Fruit fly (Drosophila melanogaster) whole organism, pupa: Measurements from ENCODE around the gene CG7551.

Source experiments
- CG12605 ChIP-seq: fragments of 200-800 bp; sonication (Bioruptor generic); IDR thresholded peaks from 2 replicates; pipeline ENCODE4 v1.3.6; 2022; ENCODE audit warnings: missing biosample characterization, missing genetic modification characterization
- CG15710 ChIP-seq: fragments of 200-800 bp; sonication (Bioruptor generic); optimal IDR thresholded peaks from 2 replicates; lab custom pipeline; 2018; ENCODE audit warnings: missing biosample characterization, mild to moderate bottlenecking, missing genetic modification characterization, moderate library complexity
- CG32121 ChIP-seq: fragments of 200-800 bp; sonication (Bioruptor generic); IDR thresholded peaks from 2 replicates; pipeline ENCODE4 v1.3.6; 2022; ENCODE audit warnings: missing biosample characterization, missing genetic modification characterization
- CG34367 ChIP-seq: fragments of 200-800 bp; sonication (Bioruptor generic); optimal IDR thresholded peaks from 2 replicates; lab custom pipeline; 2018; ENCODE audit warnings: missing biosample characterization, mild to moderate bottlenecking, missing genetic modification characterization
- CG8159 ChIP-seq: fragments of 200-800 bp; sonication (Bioruptor generic); optimal IDR thresholded peaks from 3 replicates; lab custom pipeline; 2018; ENCODE audit warnings: missing biosample characterization, mild to moderate bottlenecking, missing genetic modification characterization, moderate library complexity
- D1 ChIP-seq: fragments of 200-800 bp; sonication (Bioruptor generic); optimal IDR thresholded peaks from 2 replicates; lab custom pipeline; 2018; ENCODE audit warnings: missing biosample characterization, mild to moderate bottlenecking, missing genetic modification characterization, moderate library complexity
- Snoo ChIP-seq: fragments of 200-800 bp; sonication (Bioruptor generic); optimal IDR thresholded peaks from 3 replicates; lab custom pipeline; 2017; ENCODE audit warnings: missing biosample characterization, mild to moderate bottlenecking, missing genetic modification characterization, inconsistent platforms
- fd96Ca ChIP-seq: fragments of 200-800 bp; sonication (Bioruptor generic); IDR thresholded peaks from 3 replicates; pipeline ENCODE4 v1.3.6; 2022; ENCODE audit warnings: missing biosample characterization, missing genetic modification characterization

- no peak for TF ChIP-seq Snoo (tag; lab: Kevin White, UChicago)
- no peak for TF ChIP-seq fd96Ca (GFP tag; lab: Robert Waterston, UW)
- TF ChIP-seq CG32121 (GFP tag; lab: Robert Waterston, UW): no peak
- TF ChIP-seq CG34367 (tag; lab: Kevin White, UChicago): no peak
- no peak for TF ChIP-seq CG15710 (tag; lab: Kevin White, UChicago)
- no peak for TF ChIP-seq CG12605 (GFP tag; lab: Robert Waterston, UW)
- no peak for TF ChIP-seq D1 (tag; lab: Kevin White, UChicago)
- no peak for TF ChIP-seq CG8159 (tag; lab: Kevin White, UChicago)
These were observed 13.4 kb upstream of the CG7551 start, which contains the start of gene CG7557 for dm6 chr3L:11444861-11445260.
